Fruit fly (Drosophila melanogaster) whole organism, pupa: ENCODE data around the gene CG2004.

Source experiments
- CG10348 ChIP-seq: fragments of 200-800 bp; sonication (Bioruptor generic); IDR thresholded peaks from 2 replicates; pipeline ENCODE4 v1.3.6; 2022; ENCODE audit warnings: missing biosample characterization, missing genetic modification characterization
- CG12605 ChIP-seq: fragments of 200-800 bp; sonication (Bioruptor generic); IDR thresholded peaks from 2 replicates; pipeline ENCODE4 v1.3.6; 2022; ENCODE audit warnings: missing biosample characterization, missing genetic modification characterization
- CG13204 ChIP-seq: fragments of 200-800 bp; sonication (Bioruptor generic); optimal IDR thresholded peaks from 2 replicates; lab custom pipeline; 2018; ENCODE audit warnings: missing biosample characterization, mild to moderate bottlenecking, missing genetic modification characterization, moderate library complexity
- CG14655 ChIP-seq: fragments of 200-800 bp; sonication (Bioruptor generic); optimal IDR thresholded peaks from 3 replicates; lab custom pipeline; 2017; ENCODE audit warnings: mild to moderate bottlenecking, missing biosample characterization, missing genetic modification reagents, missing genetic modification characterization
- CG15710 ChIP-seq: fragments of 200-800 bp; sonication (Bioruptor generic); optimal IDR thresholded peaks from 2 replicates; lab custom pipeline; 2018; ENCODE audit warnings: missing biosample characterization, mild to moderate bottlenecking, missing genetic modification characterization, moderate library complexity
- CG17806 ChIP-seq: fragments of 200-800 bp; sonication (Bioruptor generic); optimal IDR thresholded peaks from 2 replicates; lab custom pipeline; 2018; ENCODE audit warnings: missing biosample characterization, mild to moderate bottlenecking, missing genetic modification characterization, moderate library complexity
- CG32121 ChIP-seq: fragments of 200-800 bp; sonication (Bioruptor generic); IDR thresholded peaks from 2 replicates; pipeline ENCODE4 v1.3.6; 2022; ENCODE audit warnings: missing biosample characterization, missing genetic modification characterization
- CG34367 ChIP-seq: fragments of 200-800 bp; sonication (Bioruptor generic); optimal IDR thresholded peaks from 2 replicates; lab custom pipeline; 2018; ENCODE audit warnings: missing biosample characterization, mild to moderate bottlenecking, missing genetic modification characterization
- CG4496 ChIP-seq: fragments of 200-800 bp; sonication (Bioruptor generic); IDR thresholded peaks from 3 replicates; pipeline ENCODE4 v1.3.6; 2022; ENCODE audit warnings: missing biosample characterization, missing genetic modification characterization
- CG8159 ChIP-seq: fragments of 200-800 bp; sonication (Bioruptor generic); optimal IDR thresholded peaks from 3 replicates; lab custom pipeline; 2018; ENCODE audit warnings: missing biosample characterization, mild to moderate bottlenecking, missing genetic modification characterization, moderate library complexity
- CG8301 ChIP-seq: fragments of 200-800 bp; sonication (Bioruptor generic); optimal IDR thresholded peaks from 2 replicates; lab custom pipeline; 2018; ENCODE audit warnings: missing biosample characterization, mild to moderate bottlenecking, missing genetic modification characterization
- CG9948 ChIP-seq: fragments of 200-800 bp; sonication (Bioruptor generic); optimal IDR thresholded peaks from 2 replicates; lab custom pipeline; 2018; ENCODE audit warnings: missing biosample characterization, mild to moderate bottlenecking, missing genetic modification characterization, moderate library complexity
- D1 ChIP-seq: fragments of 200-800 bp; sonication (Bioruptor generic); optimal IDR thresholded peaks from 2 replicates; lab custom pipeline; 2018; ENCODE audit warnings: missing biosample characterization, mild to moderate bottlenecking, missing genetic modification characterization, moderate library complexity
- EcR ChIP-seq: fragments of 200-800 bp; sonication (Bioruptor generic); optimal IDR thresholded peaks from 3 replicates; lab custom pipeline; 2019; ENCODE audit warnings: missing biosample characterization, missing genetic modification characterization, mild to moderate bottlenecking, moderate library complexity, missing genetic modification reagents
- Ets98B ChIP-seq: fragments of 200-800 bp; sonication (Bioruptor generic); IDR thresholded peaks from 2 replicates; pipeline ENCODE4 v1.3.6; 2022; ENCODE audit warnings: missing biosample characterization, missing genetic modification characterization
- Pif1A ChIP-seq: fragments of 200-800 bp; sonication (Bioruptor generic); optimal IDR thresholded peaks from 3 replicates; lab custom pipeline; 2016; ENCODE audit warnings: missing biosample characterization, missing genetic modification characterization
- Pif1B ChIP-seq: fragments of 200-800 bp; sonication (Bioruptor generic); optimal IDR thresholded peaks from 3 replicates; lab custom pipeline; 2016; ENCODE audit warnings: missing biosample characterization, missing genetic modification characterization
- Snoo ChIP-seq: fragments of 200-800 bp; sonication (Bioruptor generic); optimal IDR thresholded peaks from 3 replicates; lab custom pipeline; 2017; ENCODE audit warnings: missing biosample characterization, mild to moderate bottlenecking, missing genetic modification characterization, inconsistent platforms
- fd96Ca ChIP-seq: fragments of 200-800 bp; sonication (Bioruptor generic); IDR thresholded peaks from 3 replicates; pipeline ENCODE4 v1.3.6; 2022; ENCODE audit warnings: missing biosample characterization, missing genetic modification characterization
- gl ChIP-seq: fragments of 200-800 bp; sonication (Bioruptor generic); optimal IDR thresholded peaks from 2 replicates; lab custom pipeline; 2018; ENCODE audit warnings: missing biosample characterization, mild to moderate bottlenecking, missing genetic modification characterization
- rn ChIP-seq: fragments of 200-800 bp; sonication (Bioruptor generic); IDR thresholded peaks from 2 replicates; pipeline ENCODE4 v1.3.6; 2022; ENCODE audit warnings: missing biosample characterization, missing genetic modification characterization

Gene CG2004

DNA sequence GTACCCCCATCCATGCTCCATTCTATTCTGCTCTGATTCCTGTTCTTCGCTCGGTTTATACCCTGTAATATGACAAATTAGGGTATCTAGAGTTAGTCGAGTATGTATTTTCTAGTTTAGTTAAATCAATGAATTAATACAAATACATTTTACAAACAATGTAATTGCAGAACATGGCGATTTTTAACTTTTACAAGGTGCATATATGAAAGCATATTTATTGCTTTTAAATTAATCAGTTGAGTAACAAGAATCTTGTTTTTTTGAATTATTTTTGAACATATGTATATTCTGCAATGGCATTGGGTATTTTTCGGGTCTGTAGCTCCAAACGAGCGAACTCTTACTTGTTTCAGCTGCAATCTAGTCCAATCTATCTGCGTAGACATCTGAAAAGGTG, 32.9 kb upstream of the CG2004 start:
- TF ChIP-seq CG15710, result peak; percentile 60
- no peak for TF ChIP-seq Snoo (tag; lab: Kevin White, UChicago)
- no peak for TF ChIP-seq gl (tag; lab: Kevin White, UChicago)
- TF ChIP-seq rn (GFP tag; lab: Robert Waterston, UW), result no peak
- peak; percentile 68 for TF ChIP-seq CG8301
- peak; percentile 80 for TF ChIP-seq CG14655 (GFP tag; lab: Kevin White, UChicago)
- peak; percentile 5 for TF ChIP-seq Pif1A (GFP tag; lab: Kevin White, UChicago)
- peak; percentile 14 for TF ChIP-seq Pif1B (GFP tag; lab: Kevin White, UChicago)
- TF ChIP-seq CG17806 (tag; lab: Kevin White, UChicago), result peak; percentile 45
- TF ChIP-seq CG13204, result no peak
- peak; percentile 32 for TF ChIP-seq D1 (tag; lab: Kevin White, UChicago)
- TF ChIP-seq CG9948, result peak; percentile 49
- peak; percentile 14; the same call in 1 of the 3 replicates for TF ChIP-seq CG4496 (GFP tag; lab: Robert Waterston, UW)
- TF ChIP-seq CG34367, result peak; percentile 52
- TF ChIP-seq EcR, result no peak
- TF ChIP-seq CG12605 (GFP tag; lab: Robert Waterston, UW), result no peak
- no peak for TF ChIP-seq CG32121 (GFP tag; lab: Robert Waterston, UW)
- TF ChIP-seq fd96Ca, result no peak
- TF ChIP-seq CG10348, result no peak
- no peak for TF ChIP-seq Ets98B
- TF ChIP-seq CG8159, result peak; percentile 63

DNA sequence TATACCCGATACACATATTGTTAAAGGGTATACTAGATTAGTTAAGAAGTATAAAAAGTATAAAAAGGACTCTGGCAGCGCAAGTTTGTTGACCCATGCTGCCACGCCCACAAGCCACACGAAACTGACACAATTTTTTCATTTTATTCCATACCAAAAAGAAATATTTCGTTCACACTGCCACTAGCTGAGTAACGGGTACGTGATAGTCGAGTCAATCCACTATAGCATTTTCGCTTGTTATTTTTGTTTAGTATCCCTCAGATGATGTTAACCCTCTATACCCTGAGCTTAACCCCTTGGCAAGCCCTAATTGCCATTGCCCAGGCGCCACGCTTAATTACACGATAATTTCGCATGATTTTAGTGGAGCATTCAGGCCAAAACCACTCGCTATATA, 32.2 kb upstream of the CG2004 start:
- TF ChIP-seq Snoo (tag; lab: Kevin White, UChicago) (no peak), CG17806 (tag; lab: Kevin White, UChicago) (no peak)

DNA sequence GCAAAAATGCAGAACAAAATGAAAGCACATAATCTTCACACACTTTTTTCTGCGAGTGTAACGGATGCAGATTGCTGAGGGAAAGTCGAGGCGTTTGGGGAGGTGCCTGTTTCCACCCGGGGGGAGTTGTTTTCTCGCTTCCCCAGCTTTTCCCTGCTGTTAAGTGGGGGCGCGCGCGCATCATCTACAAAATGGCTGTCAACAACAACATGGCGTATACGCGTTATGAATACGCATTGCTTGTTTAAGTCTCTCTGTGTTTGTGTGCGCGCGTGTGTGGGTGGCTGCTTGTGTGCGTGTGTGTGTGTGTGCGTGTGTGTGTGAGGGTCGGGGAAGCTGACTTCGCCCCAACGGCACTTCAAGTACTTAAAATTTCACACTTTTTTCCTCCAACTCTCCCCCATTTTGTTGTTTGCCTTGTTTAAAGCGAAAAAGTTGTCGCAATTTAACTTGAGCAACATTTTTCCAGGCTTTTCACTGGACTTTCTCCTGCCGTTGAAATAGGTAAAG, 28.8 kb upstream of the CG2004 start:
- TF ChIP-seq Snoo (tag; lab: Kevin White, UChicago), result no peak
- TF ChIP-seq fd96Ca, result no peak
- TF ChIP-seq CG32121 (GFP tag; lab: Robert Waterston, UW), result no peak
- no peak for TF ChIP-seq CG10348
- TF ChIP-seq rn (GFP tag; lab: Robert Waterston, UW), result no peak
- no peak for TF ChIP-seq CG4496 (GFP tag; lab: Robert Waterston, UW)
- no peak for TF ChIP-seq CG14655 (GFP tag; lab: Kevin White, UChicago)
- TF ChIP-seq CG34367, result no peak
- TF ChIP-seq EcR, result no peak
- no peak for TF ChIP-seq CG8301
- no peak for TF ChIP-seq Ets98B
- TF ChIP-seq CG12605 (GFP tag; lab: Robert Waterston, UW), result no peak
- TF ChIP-seq Pif1A (GFP tag; lab: Kevin White, UChicago), result no peak

DNA sequence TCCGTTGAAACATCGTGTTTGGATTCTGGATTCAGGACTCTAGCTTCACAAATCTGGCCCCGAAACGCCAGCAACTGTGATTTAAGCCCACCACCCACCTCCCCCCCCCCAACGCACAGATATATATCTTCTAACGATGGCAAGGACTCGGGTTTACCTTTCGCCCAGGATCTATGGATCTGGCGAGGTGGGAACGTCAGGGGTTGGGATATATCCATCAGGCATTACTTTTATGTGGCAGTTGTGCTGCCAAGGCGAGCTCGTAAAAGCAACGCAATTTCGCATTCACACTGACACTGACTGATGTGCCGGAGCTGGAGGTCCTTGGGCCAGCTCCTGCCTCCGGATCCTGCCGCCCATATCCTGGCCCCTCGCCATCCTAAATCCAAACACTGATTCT, 17.7 kb upstream of the CG2004 start:
- TF ChIP-seq EcR (no peak), CG17806 (tag; lab: Kevin White, UChicago) (no peak), CG8159 (no peak), CG8301 (no peak), rn (GFP tag; lab: Robert Waterston, UW) (no peak), CG9948 (no peak), CG15710 (no peak), D1 (tag; lab: Kevin White, UChicago) (no peak), CG14655 (GFP tag; lab: Kevin White, UChicago) (no peak), CG4496 (GFP tag; lab: Robert Waterston, UW) (no peak), Pif1A (GFP tag; lab: Kevin White, UChicago) (no peak)

DNA sequence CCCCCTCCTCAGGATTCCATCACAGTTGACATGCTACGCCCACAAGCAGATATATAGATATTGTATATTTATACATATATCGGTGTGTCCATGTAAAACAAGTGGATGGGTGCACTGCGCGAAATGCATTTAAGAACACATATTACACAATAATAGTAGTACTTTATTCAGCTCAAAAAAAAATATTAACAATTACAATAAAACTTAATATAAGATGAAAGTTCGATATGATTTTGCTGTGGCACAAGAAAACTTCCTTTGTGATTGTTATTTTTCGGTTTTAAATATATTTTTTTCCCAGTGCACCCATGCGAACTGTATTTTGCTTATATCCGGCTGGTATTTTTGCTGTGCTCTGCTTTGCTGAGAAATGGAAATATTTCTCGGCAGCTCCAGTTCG, 16.7 kb upstream of the CG2004 start:
- no peak for TF ChIP-seq CG10348
- no peak for TF ChIP-seq gl (tag; lab: Kevin White, UChicago)
- peak; percentile 38 for TF ChIP-seq CG8159
- TF ChIP-seq Ets98B, result no peak
- no peak for TF ChIP-seq CG32121 (GFP tag; lab: Robert Waterston, UW)
- no peak for TF ChIP-seq CG34367
- TF ChIP-seq CG14655 (GFP tag; lab: Kevin White, UChicago), result no peak
- TF ChIP-seq CG12605 (GFP tag; lab: Robert Waterston, UW), result no peak
- TF ChIP-seq Pif1A (GFP tag; lab: Kevin White, UChicago), result no peak
- no peak for TF ChIP-seq Pif1B (GFP tag; lab: Kevin White, UChicago)
- TF ChIP-seq CG9948, result peak; percentile 18
- TF ChIP-seq CG8301, result no peak
- TF ChIP-seq CG13204, result no peak
- TF ChIP-seq D1 (tag; lab: Kevin White, UChicago), result no peak
- TF ChIP-seq fd96Ca, result no peak
- TF ChIP-seq CG15710, result peak; percentile 24
- no peak for TF ChIP-seq Snoo (tag; lab: Kevin White, UChicago)
- peak; percentile 24 for TF ChIP-seq CG17806 (tag; lab: Kevin White, UChicago)
- TF ChIP-seq CG4496 (GFP tag; lab: Robert Waterston, UW), result no peak

DNA sequence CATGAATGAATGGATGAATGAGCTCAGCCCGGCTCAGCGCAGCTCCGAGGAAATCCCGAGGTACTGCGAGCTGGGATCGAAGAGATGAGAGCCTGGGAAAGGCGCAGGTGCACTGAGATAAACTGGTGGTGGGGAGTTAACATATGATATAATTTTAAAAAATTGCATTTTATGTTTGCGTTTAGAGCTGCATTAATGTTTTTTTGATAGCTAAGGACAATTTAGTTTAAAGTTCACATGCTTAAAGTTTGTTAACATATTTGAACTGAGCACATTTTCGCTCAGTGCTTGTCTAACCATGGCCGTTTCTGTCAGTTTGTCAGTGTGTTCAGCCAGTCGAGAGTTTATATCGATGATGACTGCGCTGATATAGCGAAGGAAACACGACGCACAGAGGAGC, 15.6 kb upstream of the CG2004 start:
- TF ChIP-seq CG8159 (peak; percentile 71), CG12605 (GFP tag; lab: Robert Waterston, UW) (0 out of 2 replicates have a peak, but pooled peaks have one; percentile 37), CG9948 (peak; percentile 67), fd96Ca (peak; percentile 53; the same call in 1 of the 3 replicates), Snoo (tag; lab: Kevin White, UChicago) (peak; percentile 32), CG34367 (peak; percentile 59), D1 (tag; lab: Kevin White, UChicago) (no peak), Pif1B (GFP tag; lab: Kevin White, UChicago) (no peak), rn (GFP tag; lab: Robert Waterston, UW) (no peak), CG4496 (GFP tag; lab: Robert Waterston, UW) (peak; percentile 66), CG8301 (peak; percentile 34), CG10348 (no peak), CG13204 (no peak), gl (tag; lab: Kevin White, UChicago) (peak; percentile 24), CG15710 (peak; percentile 69), Pif1A (GFP tag; lab: Kevin White, UChicago) (peak; percentile 60), CG32121 (GFP tag; lab: Robert Waterston, UW) (no peak), CG17806 (tag; lab: Kevin White, UChicago) (peak; percentile 63), Ets98B (0 out of 2 replicates have a peak, but pooled peaks have one; percentile 10), CG14655 (GFP tag; lab: Kevin White, UChicago) (peak; percentile 64), EcR (no peak)
